Fruit fly (Drosophila melanogaster) whole organism, prepupa: Measurements from ENCODE around the gene f.

Source experiments
- Blimp-1 ChIP-seq: fragments of 200-800 bp; sonication (Bioruptor generic); optimal IDR thresholded peaks from 3 replicates; lab custom pipeline; 2017; ENCODE audit warnings: missing biosample characterization, missing genetic modification characterization, mild to moderate bottlenecking, moderate library complexity, missing genetic modification reagents
- CG10631 ChIP-seq: fragments of 200-800 bp; sonication (Bioruptor generic); optimal IDR thresholded peaks from 2 replicates; lab custom pipeline; 2016; ENCODE audit warnings: missing biosample characterization, missing genetic modification characterization
- CG11294 ChIP-seq: fragments of 200-800 bp; sonication (Bioruptor generic); IDR thresholded peaks from 2 replicates; pipeline ENCODE4 v1.3.6; 2022; ENCODE audit warnings: missing biosample characterization, missing genetic modification characterization
- CG11762 ChIP-seq: fragments of 200-800 bp; sonication (Bioruptor generic); optimal IDR thresholded peaks from 3 replicates; lab custom pipeline; 2016; ENCODE audit warnings: missing biosample characterization, missing genetic modification characterization; ENCODE audit not compliant: insufficient read depth
- CG11902 ChIP-seq: fragments of 200-800 bp; sonication (Bioruptor generic); optimal IDR thresholded peaks from 3 replicates; lab custom pipeline; 2016; ENCODE audit warnings: missing biosample characterization, missing genetic modification characterization
- CG15336 ChIP-seq: fragments of 200-800 bp; sonication (Bioruptor generic); IDR thresholded peaks from 2 replicates; pipeline ENCODE4 v1.3.6; 2022; ENCODE audit warnings: missing biosample characterization, missing genetic modification characterization
- CG1621 ChIP-seq: fragments of 200-800 bp; sonication (Bioruptor generic); optimal IDR thresholded peaks from 3 replicates; lab custom pipeline; 2018; ENCODE audit warnings: missing biosample characterization, mild to moderate bottlenecking, missing genetic modification characterization
- CG16779 ChIP-seq: fragments of 200-800 bp; sonication (Bioruptor generic); optimal IDR thresholded peaks from 3 replicates; lab custom pipeline; 2017; ENCODE audit warnings: missing biosample characterization, mild to moderate bottlenecking, missing genetic modification characterization
- CG31627 ChIP-seq: fragments of 200-800 bp; sonication (Bioruptor generic); optimal IDR thresholded peaks from 3 replicates; lab custom pipeline; 2016; ENCODE audit warnings: missing biosample characterization, missing genetic modification characterization
- CG32006 ChIP-seq: fragments of 200-800 bp; sonication (Bioruptor generic); optimal IDR thresholded peaks from 3 replicates; lab custom pipeline; 2017; ENCODE audit warnings: missing biosample characterization, mild to moderate bottlenecking, missing genetic modification characterization
- CG3919 ChIP-seq: fragments of 200-800 bp; sonication (Bioruptor generic); optimal IDR thresholded peaks from 3 replicates; lab custom pipeline; 2016; ENCODE audit warnings: missing biosample characterization, missing genetic modification characterization
- CG4318 ChIP-seq: fragments of 200-800 bp; sonication (Bioruptor generic); optimal IDR thresholded peaks from 3 replicates; lab custom pipeline; 2017; ENCODE audit warnings: missing biosample characterization, mild to moderate bottlenecking, missing genetic modification characterization
- CG6163 ChIP-seq: fragments of 200-800 bp; sonication (Bioruptor generic); IDR thresholded peaks from 3 replicates; pipeline ENCODE4 v1.3.6; 2022; ENCODE audit warnings: missing biosample characterization, missing genetic modification characterization
- CG6276 ChIP-seq: fragments of 200-800 bp; sonication (Bioruptor generic); optimal IDR thresholded peaks from 2 replicates; lab custom pipeline; 2017; ENCODE audit warnings: missing biosample characterization, mild to moderate bottlenecking, missing genetic modification characterization
- CG6792 ChIP-seq: fragments of 200-800 bp; sonication (Bioruptor generic); optimal IDR thresholded peaks from 3 replicates; lab custom pipeline; 2016; ENCODE audit warnings: missing biosample characterization, missing genetic modification characterization
- CG6808 ChIP-seq: fragments of 200-800 bp; sonication (Bioruptor generic); optimal IDR thresholded peaks from 3 replicates; lab custom pipeline; 2017; ENCODE audit warnings: missing biosample characterization, missing genetic modification characterization, mild to moderate bottlenecking, moderate library complexity, missing genetic modification reagents
- CG6854 ChIP-seq: fragments of 200-800 bp; sonication (Bioruptor generic); optimal IDR thresholded peaks from 2 replicates; lab custom pipeline; 2017; ENCODE audit warnings: missing biosample characterization, mild to moderate bottlenecking, missing genetic modification characterization
- CG7368 ChIP-seq: fragments of 200-800 bp; sonication (Bioruptor generic); optimal IDR thresholded peaks from 3 replicates; lab custom pipeline; 2016; ENCODE audit warnings: missing biosample characterization, missing genetic modification characterization
- CG8319 ChIP-seq: fragments of 200-800 bp; sonication (Bioruptor generic); optimal IDR thresholded peaks from 3 replicates; lab custom pipeline; 2016; ENCODE audit warnings: missing biosample characterization, missing genetic modification characterization
- CG8632 ChIP-seq: fragments of 200-800 bp; sonication (Bioruptor generic); optimal IDR thresholded peaks from 3 replicates; lab custom pipeline; 2016; ENCODE audit warnings: missing biosample characterization, missing genetic modification characterization
- CG9139 ChIP-seq: fragments of 200-800 bp; sonication (Bioruptor generic); optimal IDR thresholded peaks from 3 replicates; lab custom pipeline; 2017; ENCODE audit warnings: missing biosample characterization, mild to moderate bottlenecking, missing genetic modification characterization
- Eip78C ChIP-seq: fragments of 200-800 bp; sonication (Bioruptor generic); peaks from one replicate; lab custom pipeline; 2016; ENCODE audit warnings: missing biosample characterization, missing genetic modification characterization
- Eip93F ChIP-seq: fragments of 200-800 bp; sonication (Bioruptor generic); optimal IDR thresholded peaks from 2 replicates; lab custom pipeline; 2016; ENCODE audit warnings: missing biosample characterization, mild to moderate bottlenecking, missing genetic modification characterization
- Ets21C ChIP-seq: fragments of 200-800 bp; sonication (Bioruptor generic); optimal IDR thresholded peaks from 3 replicates; lab custom pipeline; 2016; ENCODE audit warnings: missing biosample characterization, missing genetic modification characterization
- Gug ChIP-seq: fragments of 200-800 bp; sonication (Bioruptor generic); IDR thresholded peaks from 2 replicates; pipeline ENCODE4 v1.3.6; 2022; ENCODE audit warnings: missing biosample characterization, missing genetic modification characterization
- Hr38 ChIP-seq: sonication (Bioruptor generic); optimal IDR thresholded peaks from 2 replicates; lab custom pipeline; 2016; ENCODE audit warnings: missing biosample characterization, missing genetic modification characterization
- Hr39 ChIP-seq: fragments of 200-800 bp; sonication (Bioruptor generic); optimal IDR thresholded peaks from 2 replicates; lab custom pipeline; 2016; ENCODE audit warnings: missing biosample characterization, missing genetic modification characterization
- Hr4 ChIP-seq: fragments of 200-800 bp; sonication (Bioruptor generic); optimal IDR thresholded peaks from 3 replicates; lab custom pipeline; 2016; ENCODE audit warnings: missing biosample characterization, missing genetic modification characterization
- Lpt ChIP-seq: fragments of 200-800 bp; sonication (Bioruptor generic); optimal IDR thresholded peaks from 3 replicates; lab custom pipeline; 2016; ENCODE audit warnings: missing biosample characterization, missing genetic modification characterization
- Met ChIP-seq: fragments of 200-800 bp; sonication (Bioruptor generic); optimal IDR thresholded peaks from 3 replicates; lab custom pipeline; 2016; ENCODE audit warnings: missing biosample characterization, missing genetic modification characterization
- Sox102F ChIP-seq: fragments of 200-800 bp; sonication (Bioruptor generic); optimal IDR thresholded peaks from 2 replicates; lab custom pipeline; 2016; ENCODE audit warnings: missing biosample characterization, mild to moderate bottlenecking, missing genetic modification characterization
- Sox14 ChIP-seq: fragments of 200-800 bp; sonication (Bioruptor generic); optimal IDR thresholded peaks from 3 replicates; lab custom pipeline; 2016; ENCODE audit warnings: missing biosample characterization, missing genetic modification characterization
- Sox15 ChIP-seq: fragments of 200-800 bp; sonication (Bioruptor generic); optimal IDR thresholded peaks from 3 replicates; lab custom pipeline; 2016; ENCODE audit warnings: missing biosample characterization, missing genetic modification characterization
- achi ChIP-seq: fragments of 200-800 bp; sonication (Bioruptor generic); optimal IDR thresholded peaks from 3 replicates; lab custom pipeline; 2016; ENCODE audit warnings: missing biosample characterization, missing genetic modification characterization
- cyc ChIP-seq: fragments of 200-800 bp; sonication (Bioruptor generic); optimal IDR thresholded peaks from 3 replicates; lab custom pipeline; 2016; ENCODE audit warnings: missing biosample characterization, missing genetic modification characterization
- dac ChIP-seq: fragments of 200-800 bp; sonication (Bioruptor generic); optimal IDR thresholded peaks from 2 replicates; lab custom pipeline; 2017; ENCODE audit warnings: missing biosample characterization, mild to moderate bottlenecking, missing genetic modification characterization
- eg ChIP-seq: fragments of 200-800 bp; sonication (Bioruptor generic); IDR thresholded peaks from 3 replicates; pipeline ENCODE4 v1.3.6; 2022; ENCODE audit warnings: missing biosample characterization, missing genetic modification characterization
- esn ChIP-seq: fragments of 200-800 bp; sonication (Bioruptor generic); optimal IDR thresholded peaks from 2 replicates; lab custom pipeline; 2016; ENCODE audit warnings: missing biosample characterization, mild to moderate bottlenecking, missing genetic modification characterization, moderate library complexity
- fkh ChIP-seq: fragments of 200-800 bp; sonication (Bioruptor generic); optimal IDR thresholded peaks from 3 replicates; lab custom pipeline; 2017; ENCODE audit warnings: missing biosample characterization, mild to moderate bottlenecking, missing genetic modification characterization, moderate library complexity
- lz ChIP-seq: fragments of 200-800 bp; sonication (Bioruptor generic); optimal IDR thresholded peaks from 3 replicates; lab custom pipeline; 2016; ENCODE audit warnings: missing biosample characterization, missing genetic modification characterization
- net ChIP-seq: fragments of 200-800 bp; sonication (Bioruptor generic); optimal IDR thresholded peaks from 3 replicates; lab custom pipeline; 2016; ENCODE audit warnings: missing biosample characterization, missing genetic modification characterization
- pdm3 ChIP-seq: fragments of 200-800 bp; sonication (Bioruptor generic); optimal IDR thresholded peaks from 3 replicates; lab custom pipeline; 2016; ENCODE audit warnings: missing biosample characterization, missing genetic modification characterization
- salr ChIP-seq, 2 experiments: fragments of 200-800 bp; sonication (Bioruptor generic); optimal IDR thresholded peaks; 3 replicates each; lab custom pipeline; 2016 to 2018; ENCODE audit warnings: missing biosample characterization in 2 of 2, missing genetic modification characterization in 2 of 2, mild to moderate bottlenecking in 1 of 2
- svp ChIP-seq: fragments of 200-800 bp; sonication (Bioruptor generic); peaks from one replicate; lab custom pipeline; 2016; ENCODE audit warnings: missing biosample characterization, missing genetic modification characterization
- topi ChIP-seq: fragments of 200-800 bp; sonication (Bioruptor generic); optimal IDR thresholded peaks from 3 replicates; lab custom pipeline; 2016; ENCODE audit warnings: missing biosample characterization, missing genetic modification characterization

The f gene

DNA sequence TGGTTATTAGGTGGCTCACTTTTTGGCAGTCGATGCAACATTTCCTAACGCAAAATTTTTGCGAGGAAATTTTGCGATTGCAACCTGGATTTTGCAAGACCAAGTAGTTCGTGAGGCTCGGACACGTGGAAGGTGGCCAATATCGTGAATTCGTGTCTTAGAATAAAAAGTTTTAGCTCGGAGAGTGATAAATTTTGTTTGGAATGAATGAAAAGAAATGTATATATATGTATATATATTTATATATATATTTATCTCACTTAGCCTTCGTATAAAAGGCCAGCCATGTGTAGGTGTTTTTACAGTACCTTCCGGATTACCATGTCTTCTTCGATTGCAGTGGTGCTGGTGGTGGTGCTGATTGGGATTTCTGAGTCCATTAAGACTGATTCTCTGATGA is 20.7 kb upstream of the f start, which contains the start of gene CG18258:
Gene CG18258, plus strand, starts transcription at position 301 of the 400 bp plus-strand sequence.
- TF ChIP-seq CG32006 (no peak), pdm3 (GFP tag; lab: Kevin White, UChicago) (no peak), Sox15 (GFP tag; lab: Kevin White, UChicago) (no peak), CG6276 (GFP tag; lab: Kevin White, UChicago) (no peak), topi (GFP tag; lab: Kevin White, UChicago) (no peak), salr (GFP tag; optimal IDR thresholded peaks at IDR 0.05; lab: Kevin White, UChicago) (no peak), CG6808 (no peak)

DNA sequence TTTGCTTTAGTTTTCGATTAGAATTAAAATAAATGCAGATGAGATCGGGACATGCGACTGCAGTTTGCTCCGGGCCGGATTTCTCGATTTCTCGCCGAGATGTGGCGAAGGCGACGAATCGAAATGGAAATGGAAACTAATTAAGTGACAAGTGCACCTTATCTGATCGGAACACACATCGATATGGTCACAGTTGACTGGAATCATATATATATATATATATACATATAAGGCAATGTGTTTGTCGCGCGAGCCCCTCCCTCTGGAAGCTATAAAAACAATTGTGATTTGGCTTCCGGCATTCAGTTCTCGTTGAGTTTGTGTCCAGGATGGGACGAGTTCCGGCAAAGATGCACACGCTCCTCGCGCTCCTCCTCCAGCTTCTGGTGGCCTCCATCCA is 17.7 kb upstream of the f start, which contains the start of gene CG5162:
Gene CG5162, plus strand, starts transcription at position 301 of the 400 bp plus-strand sequence.
- no peak for TF ChIP-seq CG11762 (GFP tag; lab: Kevin White, UChicago)
- no peak for TF ChIP-seq salr (GFP tag; optimal IDR thresholded peaks at IDR 0.05; lab: Kevin White, UChicago)
- TF ChIP-seq CG15336 (GFP tag; lab: Robert Waterston, UW): no peak
- no peak for TF ChIP-seq CG8319 (GFP tag; lab: Kevin White, UChicago)
- TF ChIP-seq CG6276 (GFP tag; lab: Kevin White, UChicago): no peak
- TF ChIP-seq Sox102F: no peak
- no peak for TF ChIP-seq Hr39 (GFP tag; lab: Kevin White, UChicago)
- TF ChIP-seq CG3919 (GFP tag; lab: Kevin White, UChicago): no peak
- TF ChIP-seq CG31627 (GFP tag; lab: Kevin White, UChicago): no peak
- TF ChIP-seq CG4318 (GFP tag; lab: Kevin White, UChicago): no peak
- TF ChIP-seq CG6163: no peak
- no peak for TF ChIP-seq Eip78C
- no peak for TF ChIP-seq CG9139 (GFP tag; lab: Kevin White, UChicago)
- TF ChIP-seq CG11902: no peak
- TF ChIP-seq lz (GFP tag; lab: Kevin White, UChicago): no peak
- TF ChIP-seq Hr4 (GFP tag; lab: Kevin White, UChicago): no peak

DNA sequence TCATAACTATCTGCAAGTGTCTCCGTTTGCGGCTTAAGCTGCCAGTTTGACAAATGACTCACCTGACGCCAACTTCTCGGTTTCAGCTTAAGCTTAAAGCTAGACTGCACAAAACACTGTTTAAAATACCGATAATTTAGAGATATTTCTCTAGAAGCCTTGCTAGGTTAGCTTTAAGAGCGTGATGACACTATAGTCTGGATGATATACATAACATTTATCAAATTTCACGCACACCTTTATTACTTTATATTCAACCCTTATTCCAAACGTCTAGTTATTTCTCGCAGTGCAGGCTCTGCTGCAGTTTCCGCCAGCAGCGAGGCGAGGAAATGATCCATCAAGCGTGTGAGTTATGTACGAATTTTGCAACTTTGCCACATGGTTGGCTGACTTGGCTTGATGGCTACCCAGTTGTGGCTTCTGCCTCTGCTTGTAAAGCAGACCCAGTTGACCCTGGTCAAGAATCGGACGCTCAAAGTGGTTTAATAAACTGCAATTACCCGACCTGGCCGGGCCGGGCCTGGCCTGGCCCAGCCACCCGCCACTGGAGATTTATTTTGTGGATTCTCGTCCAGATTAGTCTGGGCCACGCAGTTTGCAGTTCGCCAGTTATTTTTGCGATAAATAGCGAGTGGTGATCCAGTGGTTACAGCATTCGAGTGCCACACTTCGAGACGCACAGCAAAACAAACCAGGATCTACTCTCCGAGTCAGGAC is 14.3 kb upstream of the f start, which contains the start of gene CG12998:
Gene CG12998, plus strand, starts transcription at position 436 of the 720 bp plus-strand sequence.
- no peak for TF ChIP-seq svp (GFP tag; lab: Kevin White, UChicago)
- TF ChIP-seq CG32006: peak; percentile 53
- TF ChIP-seq CG8632 (GFP tag; lab: Kevin White, UChicago): peak; percentile 29
- TF ChIP-seq Hr39 (GFP tag; lab: Kevin White, UChicago): no peak
- no peak for TF ChIP-seq Sox14 (GFP tag; lab: Kevin White, UChicago)
- TF ChIP-seq esn (GFP tag; lab: Kevin White, UChicago): no peak
- TF ChIP-seq lz (GFP tag; lab: Kevin White, UChicago): no peak
- no peak for TF ChIP-seq CG16779
- peak; percentile 46; the same call in 1 of the 3 replicates for TF ChIP-seq eg (GFP tag; lab: Robert Waterston, UW)
- TF ChIP-seq Sox15 (GFP tag; lab: Kevin White, UChicago): no peak
- TF ChIP-seq CG11762 (GFP tag; lab: Kevin White, UChicago): peak; percentile 8
- TF ChIP-seq Hr38 (GFP tag; lab: Kevin White, UChicago): no peak
- TF ChIP-seq pdm3 (GFP tag; lab: Kevin White, UChicago): peak; percentile 49
- TF ChIP-seq cyc (GFP tag; lab: Kevin White, UChicago): no peak
- no peak for TF ChIP-seq dac (GFP tag; lab: Kevin White, UChicago)
- TF ChIP-seq Eip93F (GFP tag; lab: Kevin White, UChicago): no peak
- TF ChIP-seq CG6854: no peak
- TF ChIP-seq Met (GFP tag; lab: Kevin White, UChicago): no peak
- TF ChIP-seq Eip78C: peak; percentile 84
- TF ChIP-seq CG7368 (GFP tag; lab: Kevin White, UChicago): no peak
- peak; percentile 54 for TF ChIP-seq CG15336 (GFP tag; lab: Robert Waterston, UW)
- peak; percentile 24 for TF ChIP-seq achi (GFP tag; lab: Kevin White, UChicago)
- TF ChIP-seq Blimp-1 (GFP tag; lab: Kevin White, UChicago): no peak
- TF ChIP-seq Gug (GFP tag; lab: Robert Waterston, UW): peak; percentile 50
- TF ChIP-seq Lpt (GFP tag; lab: Kevin White, UChicago): no peak
- peak; percentile 15 for TF ChIP-seq CG1621
- peak; percentile 11 for TF ChIP-seq CG6792 (GFP tag; lab: Kevin White, UChicago)
- peak; percentile 64 for TF ChIP-seq CG6163
- TF ChIP-seq CG10631 (GFP tag; lab: Kevin White, UChicago): peak; percentile 13
- no peak for TF ChIP-seq salr (GFP tag; optimal IDR thresholded peaks at IDR 0.05; lab: Kevin White, UChicago)
- TF ChIP-seq net (GFP tag; lab: Kevin White, UChicago): peak; percentile 45
- TF ChIP-seq CG6808: peak; percentile 25
- TF ChIP-seq CG9139 (GFP tag; lab: Kevin White, UChicago): no peak
- TF ChIP-seq Ets21C (GFP tag; lab: Kevin White, UChicago): no peak
- no peak for TF ChIP-seq CG11294 (GFP tag; lab: Robert Waterston, UW)
- no peak for TF ChIP-seq fkh (GFP tag; lab: Kevin White, UChicago)
- no peak for TF ChIP-seq CG4318 (GFP tag; lab: Kevin White, UChicago)
